Worm (Caenorhabditis elegans): ENCODE measurements around the gene ZK637.14.
A peak's percentile ranks its signal among the peaks of the same experiment; 100 is the strongest.

ce11 chrIII:8911598-8912194 lies 22.7 kb upstream of the ZK637.14 start, which contains the start of gene tpk-1:
- no peak for TF ChIP-seq dao-5 (tag; optimal IDR thresholded peaks at IDR 0.05)
- peak; percentile 26 for TF ChIP-seq him-1 (tag; optimal IDR thresholded peaks at IDR 0.05)

Data from whole organism, L4/young adult.